Fruit fly (Drosophila melanogaster): ENCODE data around the gene CG33272.

The CG33272 gene

DNA sequence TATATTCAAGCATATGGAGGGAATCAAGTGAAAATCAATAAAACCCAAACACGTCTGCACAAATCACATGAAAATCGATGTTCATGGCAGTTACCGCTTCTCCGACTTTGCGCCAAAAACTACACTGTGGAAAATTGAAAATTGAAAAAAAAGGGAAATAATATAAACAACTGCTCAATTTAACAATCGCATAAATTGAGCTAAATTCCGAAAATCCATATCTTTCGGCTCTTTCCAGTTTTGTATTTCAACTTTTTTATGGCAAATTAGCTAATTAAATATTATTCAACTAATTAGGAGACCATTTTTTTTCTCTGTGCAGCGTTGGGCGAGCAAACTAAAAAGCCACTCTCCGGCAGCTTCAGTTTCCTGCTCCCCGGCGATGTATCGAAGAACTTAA is 25.9 kb downstream of the CG33272 start (continued):
- TF ChIP-seq Ptx1 (GFP tag; IDR thresholded peaks at IDR 0.05) (peak; percentile 33; the same call in 1 of the 2 replicates), Atf6 (GFP tag; IDR thresholded peaks at IDR 0.05) (no peak), CG15269 (tag; optimal IDR thresholded peaks at IDR 0.05) (peak; percentile 18), Dp (GFP tag; optimal IDR thresholded peaks at IDR 0.05) (no peak), E2f1 (GFP tag; IDR thresholded peaks at IDR 0.05) (no peak), CG7357 (GFP tag; IDR thresholded peaks at IDR 0.05) (no peak), Nf-YB (GFP tag; optimal IDR thresholded peaks at IDR 0.05) (no peak), ham (GFP tag; IDR thresholded peaks at IDR 0.05) (no peak), pum (GFP tag; optimal IDR thresholded peaks at IDR 0.05) (no peak), emc (GFP tag; optimal IDR thresholded peaks at IDR 0.05) (no peak), CG8478 (optimal IDR thresholded peaks at IDR 0.05) (no peak), gsb-n (tag; optimal IDR thresholded peaks at IDR 0.05) (no peak), salm (tag; optimal IDR thresholded peaks at IDR 0.05) (no peak), CG10654 (GFP tag; optimal IDR thresholded peaks at IDR 0.05) (no peak), CG12659 (GFP tag; optimal IDR thresholded peaks at IDR 0.05) (no peak), CG33213 (GFP tag; optimal IDR thresholded peaks at IDR 0.05) (no peak), lbe (GFP tag; optimal IDR thresholded peaks at IDR 0.05) (no peak), trh (GFP tag; optimal IDR thresholded peaks at IDR 0.05) (no peak), CG17328 (GFP tag; IDR thresholded peaks at IDR 0.05) (0 out of 2 replicates have a peak, but pooled peaks have one; percentile 9), CG11560 (tag; IDR thresholded peaks at IDR 0.05) (no peak), CG31224 (GFP tag; IDR thresholded peaks at IDR 0.05) (no peak), z (GFP tag; IDR thresholded peaks at IDR 0.05) (no peak), Xbp1 (GFP tag; optimal IDR thresholded peaks at IDR 0.05) (no peak), Bgb (GFP tag; IDR thresholded peaks at IDR 0.05; ENCODE audit: partially characterized antibody) (no peak), Dbx (GFP tag; IDR thresholded peaks at IDR 0.05) (no peak), Fer2 (tag; optimal IDR thresholded peaks at IDR 0.05) (no peak), Atf3 (GFP tag; optimal IDR thresholded peaks at IDR 0.05) (no peak), CG8281 (tag; optimal IDR thresholded peaks at IDR 0.05) (no peak), CG18476 (GFP tag; optimal IDR thresholded peaks at IDR 0.05) (no peak), CG10274 (GFP tag; optimal IDR thresholded peaks at IDR 0.05) (no peak), ERR (GFP tag; optimal IDR thresholded peaks at IDR 0.05) (no peak), CoRest (tag; optimal IDR thresholded peaks at IDR 0.05) (peak; percentile 34), CG8388 (GFP tag; optimal IDR thresholded peaks at IDR 0.05) (peak; percentile 27), CG14441 (GFP tag; IDR thresholded peaks at IDR 0.05) (peak; percentile 48), CG8765 (GFP tag; IDR thresholded peaks at IDR 0.05) (no peak), CG17186 (GFP tag; optimal IDR thresholded peaks at IDR 0.05) (no peak), CG1529 (GFP tag; optimal IDR thresholded peaks at IDR 0.05) (no peak), CG2120 (GFP tag; optimal IDR thresholded peaks at IDR 0.05) (no peak), Vsx1 (GFP tag; optimal IDR thresholded peaks at IDR 0.05) (no peak), klu (GFP tag; IDR thresholded peaks at IDR 0.05) (no peak), GATAe (GFP tag; conservative IDR thresholded peaks at IDR 0.05) (no peak), kay (GFP tag; optimal IDR thresholded peaks at IDR 0.05) (no peak), B-H1 (GFP tag; IDR thresholded peaks at IDR 0.05) (no peak), scrt (GFP tag; optimal IDR thresholded peaks at IDR 0.05) (peak; percentile 17), CG12391 (tag; optimal IDR thresholded peaks at IDR 0.05) (peak; percentile 4), org-1 (GFP tag; optimal IDR thresholded peaks at IDR 0.05) (peak; percentile 11), seq (GFP tag; IDR thresholded peaks at IDR 0.05) (no peak), ems (GFP tag; optimal IDR thresholded peaks at IDR 0.05) (no peak), Six4 (GFP tag; optimal IDR thresholded peaks at IDR 0.05) (no peak), CG12155 (GFP tag; optimal IDR thresholded peaks at IDR 0.05) (no peak), az2 (GFP tag; optimal IDR thresholded peaks at IDR 0.05) (no peak), crp (GFP tag; optimal IDR thresholded peaks at IDR 0.05) (no peak), amos (GFP tag; IDR thresholded peaks at IDR 0.05; ENCODE audit: partially characterized antibody) (no peak)
